Worm (Caenorhabditis elegans) whole organism, young adult: Measurements from ENCODE around the gene rnf-113.
A peak's percentile ranks its signal among the peaks of the same experiment; 100 is the strongest.

Experiments used
- D2030.7 ChIP-seq: fragments of 200-800 bp; sonication (Bioruptor generic); IDR thresholded peaks from 2 replicates; pipeline ENCODE4 v1.3.6; 2022; ENCODE audit warnings: missing genetic modification reagents, missing genetic modification characterization, missing compliant biosample characterization
- F23B12.7 ChIP-seq: sonication (generic microtip); optimal IDR thresholded peaks from 2 replicates; lab custom pipeline; 2017; ENCODE audit warnings: missing genetic modification characterization, mild to moderate bottlenecking, missing compliant biosample characterization, antibody characterized with exemption, moderate library complexity; ENCODE audit not compliant: insufficient read depth
- F33H1.4 ChIP-seq: fragments of 200-800 bp; sonication (Bioruptor generic); IDR thresholded peaks from 2 replicates; pipeline ENCODE4 v1.3.6; 2022; ENCODE audit warnings: missing genetic modification reagents, missing genetic modification characterization, missing compliant biosample characterization
- F39B2.1 ChIP-seq: fragments of 200-800 bp; sonication (Bioruptor generic); IDR thresholded peaks from 2 replicates; pipeline ENCODE4 v1.3.6; 2022; ENCODE audit warnings: missing genetic modification reagents, missing genetic modification characterization, missing compliant biosample characterization
- K11D2.4 ChIP-seq: fragments of 200-800 bp; sonication (Bioruptor generic); IDR thresholded peaks from 2 replicates; pipeline ENCODE4 v1.3.6; 2022; ENCODE audit warnings: missing genetic modification reagents, missing genetic modification characterization, missing compliant biosample characterization
- K12H6.12 ChIP-seq: fragments of 200-800 bp; sonication (Bioruptor generic); optimal IDR thresholded peaks from 2 replicates; lab custom pipeline; 2018; ENCODE audit warnings: mild to moderate bottlenecking, missing genetic modification characterization, missing compliant biosample characterization
- Y56A3A.18 ChIP-seq: fragments of 200-800 bp; sonication (Bioruptor generic); IDR thresholded peaks from 2 replicates; pipeline ENCODE4 v1.3.6; 2022; ENCODE audit warnings: missing genetic modification reagents, missing genetic modification characterization, missing compliant biosample characterization
- Y95B8A.8 ChIP-seq: fragments of 200-800 bp; sonication (Bioruptor generic); IDR thresholded peaks from 2 replicates; pipeline ENCODE4 v1.3.6; 2022; ENCODE audit warnings: missing genetic modification reagents, missing genetic modification characterization, missing compliant biosample characterization
- ZK185.1 ChIP-seq: sonication (generic microtip); optimal IDR thresholded peaks from 2 replicates; lab custom pipeline; 2016; ENCODE audit warnings: mild to moderate bottlenecking, missing genetic modification characterization, missing compliant biosample characterization; ENCODE audit not compliant: poor library complexity, severe bottlenecking
- atf-7 ChIP-seq: sonication (generic microtip); optimal IDR thresholded peaks from 2 replicates; lab custom pipeline; 2017; ENCODE audit warnings: mild to moderate bottlenecking, missing genetic modification characterization, missing compliant biosample characterization
- attf-3 ChIP-seq: fragments of 200-800 bp; sonication (Bioruptor generic); conservative IDR thresholded peaks from 2 replicates; pipeline ENCODE4 v1.3.6; 2022; ENCODE audit warnings: missing genetic modification reagents, missing genetic modification characterization, missing compliant biosample characterization
- attf-5 ChIP-seq: fragments of 200-800 bp; sonication (Bioruptor generic); optimal IDR thresholded peaks from 2 replicates; lab custom pipeline; 2018; ENCODE audit warnings: mild to moderate bottlenecking, missing genetic modification characterization, missing compliant biosample characterization
- cebp-1 ChIP-seq, 2 experiments: fragments of 200-800 bp in 1 of 2; sonication (Bioruptor generic) in 1 of 2; sonication (generic microtip) in 1 of 2; IDR thresholded peaks in 1 of 2; optimal IDR thresholded peaks in 1 of 2; 2 replicates each; pipeline versions ENCODE4 v1.3.6 to Lab custom; 2017 to 2022; ENCODE audit warnings: missing compliant biosample characterization in 2 of 2, missing genetic modification characterization in 2 of 2, mild to moderate bottlenecking in 1 of 2, missing genetic modification reagents in 1 of 2, moderate library complexity in 1 of 2
- ceh-100 ChIP-seq: fragments of 200-800 bp; sonication (Bioruptor generic); IDR thresholded peaks from 2 replicates; pipeline ENCODE4 v1.3.6; 2022; ENCODE audit warnings: missing genetic modification reagents, missing genetic modification characterization, missing compliant biosample characterization
- ceh-91 ChIP-seq: fragments of 200-800 bp; sonication (Bioruptor generic); IDR thresholded peaks from 2 replicates; pipeline ENCODE4 v1.3.6; 2022; ENCODE audit warnings: missing genetic modification reagents, missing genetic modification characterization, missing compliant biosample characterization
- chd-7 ChIP-seq: sonication (generic microtip); optimal IDR thresholded peaks from 2 replicates; lab custom pipeline; 2016; ENCODE audit warnings: mild to moderate bottlenecking, missing genetic modification characterization, moderate library complexity, missing compliant biosample characterization
- dox-1 ChIP-seq: fragments of 200-800 bp; sonication (Bioruptor generic); IDR thresholded peaks from 2 replicates; pipeline ENCODE4 v1.3.6; 2022; ENCODE audit warnings: missing genetic modification reagents, missing genetic modification characterization, missing compliant biosample characterization
- egl-44 ChIP-seq: fragments of 200-800 bp; sonication (Bioruptor generic); IDR thresholded peaks from 2 replicates; pipeline ENCODE4 v1.3.6; 2022; ENCODE audit warnings: missing genetic modification reagents, missing genetic modification characterization, missing compliant biosample characterization
- egrh-3 ChIP-seq: fragments of 200-800 bp; sonication (Bioruptor generic); IDR thresholded peaks from 2 replicates; pipeline ENCODE4 v1.3.6; 2022; ENCODE audit warnings: missing genetic modification reagents, missing genetic modification characterization, missing compliant biosample characterization
- fkh-3 ChIP-seq: sonication (generic microtip); optimal IDR thresholded peaks from 2 replicates; lab custom pipeline; 2016; ENCODE audit warnings: mild to moderate bottlenecking, missing genetic modification characterization, missing compliant biosample characterization
- him-1 ChIP-seq: sonication (generic microtip); optimal IDR thresholded peaks from 2 replicates; lab custom pipeline; 2016; ENCODE audit warnings: missing genotype, missing genetic modification reagents, missing genetic modification characterization, missing compliant biosample characterization
- hmg-1.2 ChIP-seq: fragments of 200-800 bp; sonication (Bioruptor generic); IDR thresholded peaks from 2 replicates; pipeline ENCODE4 v1.3.6; 2022; ENCODE audit warnings: missing genetic modification reagents, missing genetic modification characterization, missing compliant biosample characterization
- hmg-20 ChIP-seq: fragments of 200-800 bp; sonication (Bioruptor generic); IDR thresholded peaks from 2 replicates; pipeline ENCODE4 v1.3.6; 2022; ENCODE audit warnings: missing genetic modification reagents, missing genetic modification characterization, missing compliant biosample characterization
- hsf-1 ChIP-seq: fragments of 200-800 bp; sonication (Bioruptor generic); IDR thresholded peaks from 2 replicates; pipeline ENCODE4 v1.3.6; 2022; ENCODE audit warnings: missing genetic modification reagents, missing genetic modification characterization, missing compliant biosample characterization
- let-607 ChIP-seq, 2 experiments: fragments of 200-800 bp in 1 of 2; sonication (Bioruptor generic) in 1 of 2; sonication (generic microtip) in 1 of 2; optimal IDR thresholded peaks; 2 replicates each; lab custom pipeline; 2016 to 2018; ENCODE audit warnings: mild to moderate bottlenecking in 2 of 2, missing compliant biosample characterization in 2 of 2, missing genetic modification characterization in 2 of 2, moderate library complexity in 2 of 2, missing genotype in 1 of 2
- lin-26 ChIP-seq: fragments of 200-800 bp; sonication (Bioruptor generic); IDR thresholded peaks from 2 replicates; pipeline ENCODE4 v1.3.6; 2022; ENCODE audit warnings: missing genetic modification reagents, missing genetic modification characterization, missing compliant biosample characterization
- lin-35 ChIP-seq, 3 experiments: fragments of 150-350 bp in 2 of 3; sonication (generic microtip) in 1 of 3; optimal IDR thresholded peaks; 2 replicates each; lab custom pipeline; 2014 to 2018; ENCODE audit warnings: missing biosample characterization in 3 of 3, missing genetic modification characterization in 3 of 3, missing genetic modification reagents in 3 of 3
- lin-40 ChIP-seq: sonication (generic microtip); optimal IDR thresholded peaks from 2 replicates; lab custom pipeline; 2016; ENCODE audit warnings: missing genetic modification characterization, mild to moderate bottlenecking, missing compliant biosample characterization, missing genotype, missing genetic modification reagents
- lin-54 ChIP-seq: fragments of 200-800 bp; sonication (Bioruptor generic); optimal IDR thresholded peaks from 2 replicates; lab custom pipeline; 2018; ENCODE audit warnings: mild to moderate bottlenecking, missing genetic modification characterization, missing compliant biosample characterization
- lir-1 ChIP-seq: fragments of 200-800 bp; sonication (Bioruptor generic); conservative IDR thresholded peaks from 2 replicates; pipeline ENCODE4 v1.3.6; 2022; ENCODE audit warnings: missing genetic modification reagents, missing genetic modification characterization, missing compliant biosample characterization
- madf-10 ChIP-seq: sonication (generic microtip); optimal IDR thresholded peaks from 2 replicates; lab custom pipeline; 2016; ENCODE audit warnings: mild to moderate bottlenecking, missing genetic modification characterization, missing compliant biosample characterization
- madf-3 ChIP-seq: fragments of 200-800 bp; sonication (Bioruptor generic); IDR thresholded peaks from 2 replicates; pipeline ENCODE4 v1.3.6; 2022; ENCODE audit warnings: missing genetic modification reagents, missing genetic modification characterization, missing compliant biosample characterization
- madf-6 ChIP-seq: fragments of 200-800 bp; sonication (Bioruptor generic); IDR thresholded peaks from 2 replicates; pipeline ENCODE4 v1.3.6; 2022; ENCODE audit warnings: missing genetic modification reagents, missing genetic modification characterization, missing compliant biosample characterization
- mcd-1 ChIP-seq: fragments of 200-800 bp; sonication (Bioruptor generic); IDR thresholded peaks from 2 replicates; pipeline ENCODE4 v1.3.6; 2022; ENCODE audit warnings: missing genetic modification reagents, missing genetic modification characterization, missing compliant biosample characterization
- nhr-179 ChIP-seq: sonication (generic microtip); optimal IDR thresholded peaks from 2 replicates; lab custom pipeline; 2016; ENCODE audit warnings: mild to moderate bottlenecking, missing genetic modification characterization, missing compliant biosample characterization
- pbrm-1 ChIP-seq: fragments of 200-800 bp; sonication (Bioruptor generic); IDR thresholded peaks from 2 replicates; pipeline ENCODE4 v1.3.6; 2022; ENCODE audit warnings: missing genetic modification reagents, missing genetic modification characterization, missing compliant biosample characterization
- pha-4 ChIP-seq: fragments of 150-350 bp; sonication (generic microtip); optimal IDR thresholded peaks from 2 replicates; lab custom pipeline; 2014; ENCODE audit warnings: missing biosample characterization, missing genetic modification reagents, missing genetic modification characterization
- rcor-1 ChIP-seq: fragments of 200-800 bp; sonication (Bioruptor generic); IDR thresholded peaks from 2 replicates; pipeline ENCODE4 v1.3.6; 2022; ENCODE audit warnings: missing genetic modification reagents, missing genetic modification characterization, missing compliant biosample characterization
- repo-1 ChIP-seq: sonication (generic microtip); optimal IDR thresholded peaks from 2 replicates; lab custom pipeline; 2017; ENCODE audit warnings: mild to moderate bottlenecking, missing genetic modification characterization, missing compliant biosample characterization
- sea-2 ChIP-seq: fragments of 200-800 bp; sonication (Bioruptor generic); IDR thresholded peaks from 2 replicates; pipeline ENCODE4 v1.3.6; 2022; ENCODE audit warnings: missing genetic modification characterization, missing compliant biosample characterization
- snpc-3.4 ChIP-seq: sonication (generic microtip); optimal IDR thresholded peaks from 2 replicates; lab custom pipeline; 2017; ENCODE audit warnings: missing genetic modification characterization, mild to moderate bottlenecking, missing compliant biosample characterization, antibody characterized with exemption, moderate library complexity, missing genotype, missing genetic modification reagents
- snpc-4 ChIP-seq, 5 experiments: fragments of 150-350 bp in 1 of 5; sonication (generic microtip) in 4 of 5; optimal IDR thresholded peaks; 2 replicates each; lab custom pipeline; 2014 to 2018; ENCODE audit warnings: missing genetic modification characterization in 5 of 5, missing biosample characterization in 3 of 5, antibody characterized with exemption in 2 of 5, mild to moderate bottlenecking in 2 of 5, missing compliant biosample characterization in 2 of 5, missing genotype in 2 of 5, moderate library complexity in 2 of 5, missing genetic modification reagents in 1 of 5
- xnd-1 ChIP-seq: sonication (generic microtip); optimal IDR thresholded peaks from 2 replicates; lab custom pipeline; 2016; ENCODE audit warnings: missing genotype, missing genetic modification reagents, missing genetic modification characterization, missing compliant biosample characterization
- ztf-18 ChIP-seq: sonication (generic microtip); optimal IDR thresholded peaks from 2 replicates; lab custom pipeline; 2016; ENCODE audit warnings: missing genotype, mild to moderate bottlenecking, missing genetic modification characterization, missing compliant biosample characterization
- ztf-26 ChIP-seq: sonication (generic microtip); optimal IDR thresholded peaks from 2 replicates; lab custom pipeline; 2017; ENCODE audit warnings: missing genetic modification characterization, missing compliant biosample characterization

The rnf-113 gene

ce11 chrIII:10706972-10707438 is 50.4 kb downstream of the rnf-113 start, which contains the start of the genes Y39A1A.21 and Y39A1A.22 (continued):
- TF ChIP-seq mcd-1 (GFP tag; lab: Robert Waterston, UW) (peak; percentile 89), madf-10 (tag; lab: Kevin White, UChicago) (peak; percentile 16), Y95B8A.8 (peak; percentile 43; the same call in 1 of the 2 replicates), egrh-3 (GFP tag; lab: Robert Waterston, UW) (no peak), atf-7 (peak; percentile 58), snpc-4 (GFP tag; optimal IDR thresholded peaks at IDR 0.05; lab: Kevin White, UChicago) (no peak), snpc-4 (tag; optimal IDR thresholded peaks at IDR 0.05; lab: Kevin White, UChicago) (peak; percentile 40 to 59 (median 48)), lin-54 (GFP tag; lab: Kevin White, UChicago) (peak; percentile 80), rcor-1 (GFP tag; lab: Robert Waterston, UW) (peak; percentile 79), lin-35 (GFP tag; optimal IDR thresholded peaks at IDR 0.05; lab: Kevin White, UChicago) (peak in 1 of 3 experiments; percentile 78), pha-4 (tag; lab: Kevin White, UChicago) (peak; percentile 2), sea-2 (GFP tag; lab: Robert Waterston, UW) (no peak), lin-40 (peak; percentile 80), ceh-100 (GFP tag; lab: Robert Waterston, UW) (peak; percentile 75), attf-3 (0 out of 2 replicates have a peak, but pooled peaks have one; percentile 31), chd-7 (tag; lab: Kevin White, UChicago) (peak; percentile 50), pbrm-1 (GFP tag; lab: Robert Waterston, UW) (peak; percentile 74), hmg-20 (GFP tag; lab: Robert Waterston, UW) (peak; percentile 74), lir-1 (peak; percentile 11; the same call in 1 of the 2 replicates), cebp-1 (GFP tag; IDR thresholded peaks at IDR 0.05; lab: Robert Waterston, UW) (no peak), cebp-1 (tag; optimal IDR thresholded peaks at IDR 0.05; lab: Kevin White, UChicago) (peak; percentile 83), repo-1 (peak; percentile 37), madf-6 (GFP tag; lab: Robert Waterston, UW) (peak; percentile 84), him-1 (tag; lab: Kevin White, UChicago) (peak; percentile 73), lin-26 (GFP tag; lab: Robert Waterston, UW) (no peak), hmg-1.2 (GFP tag; lab: Robert Waterston, UW) (peak; percentile 46), K12H6.12 (peak; percentile 11), fkh-3 (no peak), hsf-1 (0 out of 2 replicates have a peak, but pooled peaks have one; percentile 37), D2030.7 (GFP tag; lab: Robert Waterston, UW) (peak; percentile 42; the same call in 1 of the 2 replicates), snpc-3.4 (tag; lab: Kevin White, UChicago) (peak; percentile 56), ztf-18 (tag; lab: Kevin White, UChicago) (peak; percentile 99), Y56A3A.18 (GFP tag; lab: Robert Waterston, UW) (0 out of 2 replicates have a peak, but pooled peaks have one; percentile 14), F23B12.7 (tag; lab: Kevin White, UChicago) (peak; percentile 55), xnd-1 (tag; lab: Kevin White, UChicago) (peak; percentile 63), egl-44 (GFP tag; lab: Robert Waterston, UW) (peak; percentile 65; the same call in 1 of the 2 replicates), let-607 (tag; optimal IDR thresholded peaks at IDR 0.05; lab: Kevin White, UChicago) (peak in 1 of 2 experiments; percentile 26), F39B2.1 (no peak), attf-5 (GFP tag; lab: Kevin White, UChicago) (peak; percentile 77), madf-3 (GFP tag; lab: Robert Waterston, UW) (0 out of 2 replicates have a peak, but pooled peaks have one; percentile 43), nhr-179 (tag; lab: Kevin White, UChicago) (no peak), ztf-26 (tag; lab: Kevin White, UChicago) (peak; percentile 41), ceh-91 (GFP tag; lab: Robert Waterston, UW) (peak; percentile 65), ZK185.1 (peak; percentile 79), F33H1.4 (GFP tag; lab: Robert Waterston, UW) (peak; percentile 74), dox-1 (GFP tag; lab: Robert Waterston, UW) (peak; percentile 87), K11D2.4 (GFP tag; lab: Robert Waterston, UW) (peak; percentile 74)
